Worm (Caenorhabditis elegans) whole organism, young adult: ENCODE data around the gene Y46H3A.5.

Experiments
- F23B12.7 ChIP-seq: sonication (generic microtip); optimal IDR thresholded peaks from 2 replicates; lab custom pipeline; 2017; ENCODE audit warnings: missing genetic modification characterization, mild to moderate bottlenecking, missing compliant biosample characterization, antibody characterized with exemption, moderate library complexity; ENCODE audit not compliant: insufficient read depth
- fkh-3 ChIP-seq: sonication (generic microtip); optimal IDR thresholded peaks from 2 replicates; lab custom pipeline; 2016; ENCODE audit warnings: mild to moderate bottlenecking, missing genetic modification characterization, missing compliant biosample characterization
- hrde-1 ChIP-seq: sonication (generic microtip); optimal IDR thresholded peaks from 2 replicates; lab custom pipeline; 2016; ENCODE audit warnings: missing genetic modification characterization, mild to moderate bottlenecking, missing compliant biosample characterization, moderate library complexity, missing genotype, missing genetic modification reagents, borderline replicate concordance
- let-526 ChIP-seq: fragments of 200-800 bp; sonication (Bioruptor generic); IDR thresholded peaks from 2 replicates; pipeline ENCODE4 v1.3.6; 2022; ENCODE audit warnings: missing genetic modification reagents, missing genetic modification characterization, missing compliant biosample characterization
- lin-35 ChIP-seq, 3 experiments: fragments of 150-350 bp in 2 of 3; sonication (generic microtip) in 1 of 3; optimal IDR thresholded peaks; 2 replicates each; lab custom pipeline; 2014 to 2018; ENCODE audit warnings: missing biosample characterization in 3 of 3, missing genetic modification characterization in 3 of 3, missing genetic modification reagents in 3 of 3
- lsl-1 ChIP-seq: fragments of 200-800 bp; sonication (Bioruptor generic); optimal IDR thresholded peaks from 2 replicates; lab custom pipeline; 2018; ENCODE audit warnings: mild to moderate bottlenecking, missing genetic modification characterization, moderate library complexity, missing compliant biosample characterization
- lsy-27 ChIP-seq: sonication (generic microtip); optimal IDR thresholded peaks from 2 replicates; lab custom pipeline; 2017; ENCODE audit warnings: missing genetic modification characterization, mild to moderate bottlenecking, missing compliant biosample characterization, antibody characterized with exemption, missing genotype, borderline replicate concordance; ENCODE audit not compliant: insufficient read depth
- sdz-38 ChIP-seq: sonication (generic microtip); optimal IDR thresholded peaks from 2 replicates; lab custom pipeline; 2016; ENCODE audit warnings: missing genotype, missing genetic modification characterization, missing compliant biosample characterization

DNA sequence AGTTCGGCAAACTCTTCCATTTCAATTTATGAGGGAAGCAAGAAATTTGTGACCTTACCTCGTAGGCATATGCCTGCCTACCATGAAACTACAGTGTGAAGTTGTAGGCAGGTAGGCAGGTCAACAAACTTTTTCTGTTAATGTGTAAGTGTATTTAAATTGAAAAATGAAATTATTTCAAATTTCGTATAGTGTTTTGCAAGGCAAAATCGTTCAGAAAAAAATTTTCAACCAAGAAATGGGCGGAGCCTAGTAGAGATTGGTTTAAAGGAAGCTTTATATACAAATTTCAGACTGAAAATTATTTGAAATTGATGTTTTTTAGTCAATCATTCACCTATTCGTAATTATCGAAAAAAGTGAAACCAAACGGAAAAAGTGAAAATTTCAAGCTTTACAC, 43.2 kb upstream of the Y46H3A.5 start:
- TF ChIP-seq sdz-38 (tag; lab: Kevin White, UChicago) (no peak), hrde-1 (no peak), lsy-27 (no peak), F23B12.7 (no peak), lin-35 (GFP tag; optimal IDR thresholded peaks at IDR 0.05; lab: Kevin White, UChicago) (no peak), let-526 (GFP tag; lab: Robert Waterston, UW) (no peak), lsl-1 (GFP tag; lab: Kevin White, UChicago) (no peak), fkh-3 (tag; lab: Kevin White, UChicago) (no peak)
